Worm (Caenorhabditis elegans) whole organism, early embryonic: ENCODE measurements around the gene eyg-1.

Source experiments
- B0310.2 ChIP-seq: sonication (generic microtip); optimal IDR thresholded peaks from 2 replicates; lab custom pipeline; 2016; ENCODE audit warnings: mild to moderate bottlenecking, missing genetic modification characterization, missing compliant biosample characterization
- F13C5.2 ChIP-seq: sonication (generic microtip); optimal IDR thresholded peaks from 2 replicates; lab custom pipeline; 2017; ENCODE audit warnings: mild to moderate bottlenecking, missing genetic modification characterization, inconsistent platforms, missing compliant biosample characterization
- aly-1 ChIP-seq: sonication (generic microtip); optimal IDR thresholded peaks from 2 replicates; lab custom pipeline; 2016; ENCODE audit warnings: missing genetic modification characterization, missing compliant biosample characterization
- ama-1 ChIP-seq: fragments of 150-350 bp; optimal IDR thresholded peaks from 2 replicates; lab custom pipeline; 2014
- ceh-13 ChIP-seq: fragments of 200-800 bp; sonication (Bioruptor generic); optimal IDR thresholded peaks from 2 replicates; lab custom pipeline; 2018; ENCODE audit warnings: mild to moderate bottlenecking, missing genetic modification characterization, missing compliant biosample characterization
- flt-1 ChIP-seq: fragments of 200-800 bp; sonication (Bioruptor generic); IDR thresholded peaks from 2 replicates; pipeline ENCODE4 v1.3.6; 2022; ENCODE audit warnings: missing genetic modification characterization, missing compliant biosample characterization
- pes-1 ChIP-seq: fragments of 200-800 bp; sonication (Bioruptor generic); IDR thresholded peaks from 2 replicates; pipeline ENCODE4 v1.3.6; 2022; ENCODE audit warnings: missing genetic modification reagents, missing genetic modification characterization, missing compliant biosample characterization
- sea-1 ChIP-seq: fragments of 200-800 bp; sonication (Bioruptor generic); conservative IDR thresholded peaks from 2 replicates; pipeline ENCODE4 v1.3.6; 2022; ENCODE audit warnings: missing genetic modification characterization, missing compliant biosample characterization
- tbx-37 ChIP-seq: fragments of 200-800 bp; sonication (Bioruptor generic); conservative IDR thresholded peaks from 2 replicates; pipeline ENCODE4 v1.3.6; 2022; ENCODE audit warnings: missing genetic modification reagents, missing genetic modification characterization, missing compliant biosample characterization

- TF ChIP-seq ceh-13 (GFP tag; lab: Kevin White, UChicago) (no peak), ama-1 (no peak), flt-1 (GFP tag; lab: Robert Waterston, UW) (no peak), tbx-37 (GFP tag; lab: Robert Waterston, UW) (no peak), pes-1 (GFP tag; lab: Robert Waterston, UW) (no peak), aly-1 (tag; lab: Kevin White, UChicago) (no peak), B0310.2 (tag; lab: Kevin White, UChicago) (no peak), F13C5.2 (no peak), sea-1 (GFP tag; lab: Robert Waterston, UW) (no peak)
These were observed 3.3 kb upstream of the eyg-1 start, which contains the start of gene ZK938.12 for ce11 chrII:9831033-9831432.
